4 fruit fly cellular contexts compared by ENCODE assay signal in genomic region chr2L:6082157-6082645, dm6.
TF ChIP-seq lines count a peak whose summit lies in the region.

Kr-h1 (plus strand) TSS chr2L:6082603.

- no peak for TF ChIP-seq CTCF in whole organism, embryonic (GFP tag; optimal IDR thresholded peaks at IDR 0.05; lab: Kevin White, UChicago)

TF ChIP-seq in whole organism, adult, 20 proteins besides CTCF, POLR2A, EP300 and RAD21:
- TF ChIP-seq CG1620 (GFP tag; optimal IDR thresholded peaks at IDR 0.05; lab: Kevin White, UChicago) (no peak), ovo (GFP tag; optimal IDR thresholded peaks at IDR 0.05; lab: Kevin White, UChicago) (no peak), Clk (GFP tag; optimal IDR thresholded peaks at IDR 0.05; lab: Kevin White, UChicago) (no peak), toe (GFP tag; optimal IDR thresholded peaks at IDR 0.05; lab: Kevin White, UChicago) (no peak), Mnt (GFP tag; optimal IDR thresholded peaks at IDR 0.05; lab: Kevin White, UChicago) (peak; percentile 6), kay (GFP tag; lab: Kevin White, UChicago; ENCODE audit: borderline replicate concordance) (no peak), cic (GFP tag; optimal IDR thresholded peaks at IDR 0.05; lab: Kevin White, UChicago) (peak; percentile 90), CG7101 (tag; optimal IDR thresholded peaks at IDR 0.05; lab: Kevin White, UChicago) (peak; percentile 5), Crg-1 (GFP tag; optimal IDR thresholded peaks at IDR 0.05; lab: Kevin White, UChicago) (no peak), CG33017 (tag; optimal IDR thresholded peaks at IDR 0.05; lab: Kevin White, UChicago) (peak; percentile 50), tj (GFP tag; optimal IDR thresholded peaks at IDR 0.05; lab: Kevin White, UChicago) (peak; percentile 78), cnc (optimal IDR thresholded peaks at IDR 0.05; lab: Kevin White, UChicago) (peak; percentile 64 to 95), CG7045 (GFP tag; optimal IDR thresholded peaks at IDR 0.05; lab: Kevin White, UChicago) (no peak), bab1 (GFP tag; optimal IDR thresholded peaks at IDR 0.05; lab: Kevin White, UChicago) (no peak), CG11617 (GFP tag; optimal IDR thresholded peaks at IDR 0.05; lab: Kevin White, UChicago) (no peak), CG14711 (tag; optimal IDR thresholded peaks at IDR 0.05; lab: Kevin White, UChicago) (peak; percentile 21), CG5204 (GFP tag; optimal IDR thresholded peaks at IDR 0.05; lab: Kevin White, UChicago) (no peak), CG12768 (GFP tag; optimal IDR thresholded peaks at IDR 0.05; lab: Kevin White, UChicago) (peak; percentile 67), pad (GFP tag; optimal IDR thresholded peaks at IDR 0.05; lab: Kevin White, UChicago) (no peak), Hr96 (GFP tag; optimal IDR thresholded peaks at IDR 0.05; lab: Kevin White, UChicago) (no peak)

TF ChIP-seq in whole organism, embryonic, 481 proteins besides CTCF, POLR2A, EP300 and RAD21 (continues in another document):
- no peak for TF ChIP-seq Myb (GFP tag; optimal IDR thresholded peaks at IDR 0.05; lab: Kevin White, UChicago)
- no peak for TF ChIP-seq CG13123 (GFP tag; optimal IDR thresholded peaks at IDR 0.05; lab: Kevin White, UChicago)
- TF ChIP-seq eyg (GFP tag; optimal IDR thresholded peaks at IDR 0.05; lab: Kevin White, UChicago) = no peak
- TF ChIP-seq CG3163 (GFP tag; optimal IDR thresholded peaks at IDR 0.05; lab: Kevin White, UChicago) = no peak
- TF ChIP-seq pfk (GFP tag; optimal IDR thresholded peaks at IDR 0.05; lab: Kevin White, UChicago) = no peak
- no peak for TF ChIP-seq CG12391 (tag; optimal IDR thresholded peaks at IDR 0.05; lab: Kevin White, UChicago)
- TF ChIP-seq Elba2 (GFP tag; optimal IDR thresholded peaks at IDR 0.05; lab: Kevin White, UChicago) = no peak
- TF ChIP-seq CG6254 (GFP tag; optimal IDR thresholded peaks at IDR 0.05; lab: Kevin White, UChicago) = no peak
- TF ChIP-seq CG2875 (GFP tag; optimal IDR thresholded peaks at IDR 0.05; lab: Kevin White, UChicago) = no peak
- peak; percentile 26; the same call in 1 of the 3 replicates for TF ChIP-seq CG34422 (GFP tag; IDR thresholded peaks at IDR 0.05; lab: Robert Waterston, UW)
- TF ChIP-seq oc (tag; optimal IDR thresholded peaks at IDR 0.05; lab: Kevin White, UChicago) = no peak
- peak; percentile 11 for TF ChIP-seq gro (GFP tag; optimal IDR thresholded peaks at IDR 0.05; lab: Kevin White, UChicago)
- TF ChIP-seq CHES-1-like (GFP tag; optimal IDR thresholded peaks at IDR 0.05; lab: Kevin White, UChicago) = no peak
- no peak for TF ChIP-seq sr (GFP tag; IDR thresholded peaks at IDR 0.05; lab: Robert Waterston, UW)
- TF ChIP-seq CG5245 (GFP tag; optimal IDR thresholded peaks at IDR 0.05; lab: Kevin White, UChicago) = no peak
- no peak for TF ChIP-seq Dp (GFP tag; optimal IDR thresholded peaks at IDR 0.05; lab: Kevin White, UChicago)
- TF ChIP-seq Taf1 (GFP tag; IDR thresholded peaks at IDR 0.05; lab: Robert Waterston, UW) = no peak
- TF ChIP-seq Sry-β (GFP tag; optimal IDR thresholded peaks at IDR 0.05; lab: Kevin White, UChicago) = no peak
- no peak for TF ChIP-seq zen2 (GFP tag; IDR thresholded peaks at IDR 0.05; lab: Robert Waterston, UW; ENCODE audit: partially characterized antibody)
- no peak for TF ChIP-seq Atf3 (GFP tag; optimal IDR thresholded peaks at IDR 0.05; lab: Kevin White, UChicago)
- peak; percentile 42; the same call in 1 of the 2 replicates for TF ChIP-seq CG13287 (GFP tag; IDR thresholded peaks at IDR 0.05; lab: Robert Waterston, UW; ENCODE audit: partially characterized antibody)
- TF ChIP-seq CG13424 (tag; optimal IDR thresholded peaks at IDR 0.05; lab: Kevin White, UChicago) = no peak
- TF ChIP-seq eve (GFP tag; optimal IDR thresholded peaks at IDR 0.05; lab: Kevin White, UChicago) = no peak
- TF ChIP-seq Poxn (GFP tag; IDR thresholded peaks at IDR 0.05; lab: Robert Waterston, UW) = no peak
- no peak for TF ChIP-seq inv (GFP tag; IDR thresholded peaks at IDR 0.05; lab: Robert Waterston, UW; ENCODE audit: partially characterized antibody)

TF ChIP-seq in whole organism, prepupa, 60 proteins besides CTCF, POLR2A, EP300 and RAD21:
- TF ChIP-seq CG4318 (GFP tag; optimal IDR thresholded peaks at IDR 0.05; lab: Kevin White, UChicago) (no peak), svp (GFP tag; lab: Kevin White, UChicago) (peak; percentile 68), Blimp-1 (GFP tag; optimal IDR thresholded peaks at IDR 0.05; lab: Kevin White, UChicago) (peak; percentile 54), Eip78C (GFP tag; lab: Kevin White, UChicago) (peak; percentile 71), Eip93F (GFP tag; optimal IDR thresholded peaks at IDR 0.05; lab: Kevin White, UChicago) (no peak), Sox14 (GFP tag; optimal IDR thresholded peaks at IDR 0.05; lab: Kevin White, UChicago) (peak; percentile 41), vri (GFP tag; optimal IDR thresholded peaks at IDR 0.05; lab: Kevin White, UChicago) (peak; percentile 84), Met (GFP tag; optimal IDR thresholded peaks at IDR 0.05; lab: Kevin White, UChicago) (peak; percentile 90), CG6854 (GFP tag; optimal IDR thresholded peaks at IDR 0.05; lab: Kevin White, UChicago) (peak; percentile 13)

TF ChIP-seq in whole organism, wandering third instar larva, 38 proteins besides CTCF, POLR2A, EP300 and RAD21:
- TF ChIP-seq dl (GFP tag; optimal IDR thresholded peaks at IDR 0.05; lab: Kevin White, UChicago; ENCODE audit: insufficient read depth in 1 of 2, partially characterized antibody in 2 of 2) (peak in 1 of 2 experiments; percentile 40), h (GFP tag; optimal IDR thresholded peaks at IDR 0.05; lab: Kevin White, UChicago) (peak; percentile 58), HLH106 (tag; optimal IDR thresholded peaks at IDR 0.05; lab: Kevin White, UChicago) (peak; percentile 8), dmrt93B (GFP tag; optimal IDR thresholded peaks at IDR 0.05; lab: Kevin White, UChicago) (no peak), Dif (GFP tag; optimal IDR thresholded peaks at IDR 0.05; lab: Kevin White, UChicago; ENCODE audit: partially characterized antibody) (no peak), Jra (GFP tag; optimal IDR thresholded peaks at IDR 0.05; lab: Kevin White, UChicago) (no peak), br (GFP tag; optimal IDR thresholded peaks at IDR 0.05; lab: Kevin White, UChicago) (peak; percentile 26), Abd-B (GFP tag; optimal IDR thresholded peaks at IDR 0.05; lab: Kevin White, UChicago) (no peak), Hnf4 (GFP tag; optimal IDR thresholded peaks at IDR 0.05; lab: Kevin White, UChicago) (no peak), CrebA (GFP tag; optimal IDR thresholded peaks at IDR 0.05; lab: Kevin White, UChicago; ENCODE audit: borderline replicate concordance) (peak; percentile 86), Rel (GFP tag; optimal IDR thresholded peaks at IDR 0.05; lab: Kevin White, UChicago) (peak; percentile 38), Rel (tag; optimal IDR thresholded peaks at IDR 0.05; lab: Kevin White, UChicago) (peak; percentile 58), jim (GFP tag; optimal IDR thresholded peaks at IDR 0.05; lab: Kevin White, UChicago) (peak; percentile 81), brk (GFP tag; optimal IDR thresholded peaks at IDR 0.05; lab: Kevin White, UChicago) (peak; percentile 60), tai (GFP tag; optimal IDR thresholded peaks at IDR 0.05; lab: Kevin White, UChicago) (peak; percentile 8), psq (GFP tag; optimal IDR thresholded peaks at IDR 0.05; lab: Kevin White, UChicago) (no peak), Mio (GFP tag; optimal IDR thresholded peaks at IDR 0.05; lab: Kevin White, UChicago) (no peak), sage (GFP tag; optimal IDR thresholded peaks at IDR 0.05; lab: Kevin White, UChicago) (no peak), fru (GFP tag; optimal IDR thresholded peaks at IDR 0.05; lab: Kevin White, UChicago) (peak; percentile 69), Hr83 (GFP tag; optimal IDR thresholded peaks at IDR 0.05; lab: Kevin White, UChicago; ENCODE audit: poor library complexity, severe bottlenecking) (peak; percentile 76), dsf (GFP tag; optimal IDR thresholded peaks at IDR 0.05; lab: Kevin White, UChicago; ENCODE audit: borderline replicate concordance) (no peak)
